Worm (Caenorhabditis elegans) whole organism, L1 larva: ENCODE results near the gene ZC155.4.
A peak's percentile ranks its signal among the peaks of the same experiment; 100 is the strongest.

Experiments used
- C16A3.4 ChIP-seq: fragments of 150-350 bp; optimal IDR thresholded peaks from 2 replicates; lab custom pipeline; 2014; ENCODE audit warnings: missing biosample characterization, missing genetic modification characterization
- C34B4.2 ChIP-seq: sonication (generic microtip); optimal IDR thresholded peaks from 2 replicates; lab custom pipeline; 2017; ENCODE audit warnings: mild to moderate bottlenecking, missing genetic modification characterization, missing compliant biosample characterization
- F16B12.6 ChIP-seq: fragments of 150-350 bp; optimal IDR thresholded peaks from 2 replicates; lab custom pipeline; 2014; ENCODE audit warnings: missing biosample characterization, missing genetic modification characterization
- Y116A8C.19 ChIP-seq: sonication (generic microtip); optimal IDR thresholded peaks from 2 replicates; lab custom pipeline; 2016; ENCODE audit warnings: missing compliant biosample characterization, missing genetic modification characterization, borderline replicate concordance
- aly-2 ChIP-seq: fragments of 150-350 bp; optimal IDR thresholded peaks from 2 replicates; lab custom pipeline; 2014; ENCODE audit warnings: missing biosample characterization, missing genetic modification characterization
- ama-1 ChIP-seq: fragments of 150-350 bp; optimal IDR thresholded peaks from 2 replicates; lab custom pipeline; 2014
- blmp-1 ChIP-seq: fragments of 150-350 bp; optimal IDR thresholded peaks from 2 replicates; lab custom pipeline; 2014; ENCODE audit warnings: missing biosample characterization, missing genetic modification characterization
- ceh-8 ChIP-seq: fragments of 200-800 bp; sonication (Bioruptor generic); optimal IDR thresholded peaks from 2 replicates; lab custom pipeline; 2018; ENCODE audit warnings: mild to moderate bottlenecking, missing genetic modification characterization, moderate library complexity, missing compliant biosample characterization
- ceh-88 ChIP-seq: fragments of 200-800 bp; sonication (Bioruptor generic); IDR thresholded peaks from 2 replicates; pipeline ENCODE4 v1.3.6; 2022; ENCODE audit warnings: missing genetic modification characterization, missing compliant biosample characterization
- ceh-90 ChIP-seq: sonication (generic microtip); optimal IDR thresholded peaks from 2 replicates; lab custom pipeline; 2016; ENCODE audit warnings: missing genetic modification characterization, missing compliant biosample characterization
- dpl-1 ChIP-seq, 3 experiments: fragments of 150-350 bp in 2 of 3; sonication (generic microtip) in 1 of 3; optimal IDR thresholded peaks; 2 replicates each; lab custom pipeline; 2014 to 2017; ENCODE audit warnings: missing biosample characterization in 3 of 3, missing genetic modification characterization in 3 of 3, missing genetic modification reagents in 3 of 3
- efl-3 ChIP-seq: fragments of 200-800 bp; sonication (Bioruptor generic); optimal IDR thresholded peaks from 2 replicates; lab custom pipeline; 2018; ENCODE audit warnings: mild to moderate bottlenecking, missing genetic modification characterization, missing compliant biosample characterization
- egl-27 ChIP-seq, 2 experiments: fragments of 150-350 bp in 1 of 2; sonication (generic microtip); optimal IDR thresholded peaks; 3 replicates each; lab custom pipeline; 2017 to 2018; ENCODE audit warnings: missing biosample characterization in 2 of 2, missing genetic modification characterization in 2 of 2, missing genetic modification reagents in 2 of 2
- elt-2 ChIP-seq: sonication (generic microtip); optimal IDR thresholded peaks from 2 replicates; lab custom pipeline; 2016; ENCODE audit warnings: missing genetic modification characterization, mild to moderate bottlenecking, inconsistent platforms, missing compliant biosample characterization, missing genetic modification reagents
- fkh-10 ChIP-seq: sonication (generic microtip); optimal IDR thresholded peaks from 2 replicates; lab custom pipeline; 2017; ENCODE audit warnings: missing biosample characterization, missing genetic modification reagents, missing genetic modification characterization
- fkh-8 ChIP-seq: sonication (generic microtip); optimal IDR thresholded peaks from 2 replicates; lab custom pipeline; 2016; ENCODE audit warnings: mild to moderate bottlenecking, missing genetic modification characterization, missing compliant biosample characterization
- hlh-17 ChIP-seq: fragments of 200-800 bp; sonication (Bioruptor generic); optimal IDR thresholded peaks from 2 replicates; lab custom pipeline; 2018; ENCODE audit warnings: missing genetic modification characterization, mild to moderate bottlenecking, missing compliant biosample characterization, moderate library complexity, borderline replicate concordance
- hlh-4 ChIP-seq: sonication (generic microtip); optimal IDR thresholded peaks from 2 replicates; lab custom pipeline; 2016; ENCODE audit warnings: mild to moderate bottlenecking, missing genetic modification characterization, missing compliant biosample characterization
- irx-1 ChIP-seq: sonication (generic microtip); optimal IDR thresholded peaks from 2 replicates; lab custom pipeline; 2016; ENCODE audit warnings: missing genetic modification characterization, missing compliant biosample characterization
- isw-1 ChIP-seq: fragments of 200-800 bp; sonication (Bioruptor generic); IDR thresholded peaks from 2 replicates; pipeline ENCODE4 v1.3.6; 2022; ENCODE audit warnings: missing genetic modification characterization, missing compliant biosample characterization
- lin-14 ChIP-seq: fragments of 200-800 bp; sonication (Bioruptor generic); optimal IDR thresholded peaks from 2 replicates; lab custom pipeline; 2018; ENCODE audit warnings: mild to moderate bottlenecking, missing genetic modification characterization, moderate library complexity, missing compliant biosample characterization
- lin-15B ChIP-seq: fragments of 150-350 bp; sonication (generic microtip); optimal IDR thresholded peaks from 3 replicates; lab custom pipeline; 2014; ENCODE audit warnings: missing biosample characterization, missing genetic modification characterization
- lin-35 ChIP-seq, 2 experiments: fragments of 150-350 bp; optimal IDR thresholded peaks; 2 replicates each; lab custom pipeline; 2014; ENCODE audit warnings: missing biosample characterization in 2 of 2, missing genetic modification characterization in 2 of 2, missing genetic modification reagents in 2 of 2
- lin-39 ChIP-seq: fragments of 150-350 bp; optimal IDR thresholded peaks from 2 replicates; lab custom pipeline; 2014; ENCODE audit warnings: missing biosample characterization, missing genetic modification reagents, missing genetic modification characterization
- lir-3 ChIP-seq: sonication (generic microtip); optimal IDR thresholded peaks from 2 replicates; lab custom pipeline; 2016; ENCODE audit warnings: mild to moderate bottlenecking, missing genetic modification characterization, moderate library complexity, missing compliant biosample characterization; ENCODE audit not compliant: poor library complexity
- lsy-2 ChIP-seq, 2 experiments: fragments of 150-350 bp; optimal IDR thresholded peaks; 2 replicates each; lab custom pipeline; 2014; ENCODE audit warnings: missing biosample characterization in 2 of 2, missing genetic modification characterization in 2 of 2
- mab-9 ChIP-seq: fragments of 200-800 bp; sonication (Bioruptor generic); IDR thresholded peaks from 2 replicates; pipeline ENCODE4 v1.3.6; 2022; ENCODE audit warnings: missing genetic modification reagents, missing genetic modification characterization, missing compliant biosample characterization
- mdl-1 ChIP-seq, 2 experiments: fragments of 150-350 bp; optimal IDR thresholded peaks; 2 replicates each; lab custom pipeline; 2014 to 2017; ENCODE audit warnings: missing biosample characterization in 2 of 2, missing genetic modification characterization in 2 of 2, inconsistent platforms in 1 of 2
- nhr-11 ChIP-seq: fragments of 150-350 bp; optimal IDR thresholded peaks from 2 replicates; lab custom pipeline; 2014; ENCODE audit warnings: missing biosample characterization, missing genetic modification characterization
- nhr-12 ChIP-seq: sonication (generic microtip); optimal IDR thresholded peaks from 2 replicates; lab custom pipeline; 2017; ENCODE audit warnings: missing biosample characterization, missing genetic modification characterization
- nhr-237 ChIP-seq: fragments of 150-350 bp; optimal IDR thresholded peaks from 2 replicates; lab custom pipeline; 2014; ENCODE audit warnings: missing biosample characterization, missing genetic modification characterization
- nhr-47 ChIP-seq: sonication (generic microtip); optimal IDR thresholded peaks from 2 replicates; lab custom pipeline; 2016; ENCODE audit warnings: mild to moderate bottlenecking, missing genetic modification characterization, moderate library complexity, missing compliant biosample characterization
- nhr-71 ChIP-seq: sonication (generic microtip); optimal IDR thresholded peaks from 2 replicates; lab custom pipeline; 2016; ENCODE audit warnings: mild to moderate bottlenecking, missing genetic modification characterization, moderate library complexity, missing compliant biosample characterization
- nhr-84 ChIP-seq: sonication (generic microtip); optimal IDR thresholded peaks from 2 replicates; lab custom pipeline; 2017; ENCODE audit warnings: missing biosample characterization, missing genetic modification characterization
- nhr-90 ChIP-seq: sonication (generic microtip); optimal IDR thresholded peaks from 2 replicates; lab custom pipeline; 2016; ENCODE audit warnings: mild to moderate bottlenecking, missing genetic modification characterization, missing compliant biosample characterization; ENCODE audit not compliant: poor library complexity
- pag-3 ChIP-seq: sonication (generic microtip); optimal IDR thresholded peaks from 2 replicates; lab custom pipeline; 2017; ENCODE audit warnings: missing genetic modification characterization, mild to moderate bottlenecking, missing compliant biosample characterization, antibody characterized with exemption, borderline replicate concordance; ENCODE audit not compliant: insufficient read depth
- pax-3 ChIP-seq: fragments of 200-800 bp; sonication (Bioruptor generic); optimal IDR thresholded peaks from 2 replicates; lab custom pipeline; 2018; ENCODE audit warnings: mild to moderate bottlenecking, missing genetic modification characterization, moderate library complexity, missing compliant biosample characterization
- pqm-1 ChIP-seq: sonication (generic microtip); optimal IDR thresholded peaks from 3 replicates; lab custom pipeline; 2017; ENCODE audit warnings: missing biosample characterization, missing genetic modification characterization
- skn-1 ChIP-seq: fragments of 150-350 bp; optimal IDR thresholded peaks from 2 replicates; lab custom pipeline; 2014; ENCODE audit warnings: missing biosample characterization, missing genetic modification characterization
- snpc-4 ChIP-seq: fragments of 150-350 bp; optimal IDR thresholded peaks from 2 replicates; lab custom pipeline; 2014; ENCODE audit warnings: missing biosample characterization, missing genetic modification characterization
- sox-4 ChIP-seq: sonication (generic microtip); optimal IDR thresholded peaks from 2 replicates; lab custom pipeline; 2016; ENCODE audit warnings: missing genetic modification characterization, missing compliant biosample characterization
- sup-37 ChIP-seq: fragments of 200-800 bp; sonication (Bioruptor generic); optimal IDR thresholded peaks from 2 replicates; lab custom pipeline; 2018; ENCODE audit warnings: mild to moderate bottlenecking, missing genetic modification characterization, missing compliant biosample characterization
- swsn-7 ChIP-seq: sonication (generic microtip); optimal IDR thresholded peaks from 2 replicates; lab custom pipeline; 2016; ENCODE audit warnings: missing genetic modification characterization, missing compliant biosample characterization
- unc-30 ChIP-seq: sonication (generic microtip); optimal IDR thresholded peaks from 2 replicates; lab custom pipeline; 2017; ENCODE audit warnings: missing biosample characterization, missing genetic modification characterization
- unc-62 ChIP-seq: fragments of 150-350 bp; optimal IDR thresholded peaks from 2 replicates; lab custom pipeline; 2014; ENCODE audit warnings: missing biosample characterization, missing genetic modification reagents, missing genetic modification characterization
- unc-98 ChIP-seq: fragments of 200-800 bp; sonication (Bioruptor generic); IDR thresholded peaks from 2 replicates; pipeline ENCODE4 v1.3.6; 2022; ENCODE audit warnings: missing genetic modification characterization, missing compliant biosample characterization
- vab-15 ChIP-seq: sonication (generic microtip); optimal IDR thresholded peaks from 2 replicates; lab custom pipeline; 2017; ENCODE audit warnings: missing genotype, mild to moderate bottlenecking, missing genetic modification characterization, missing compliant biosample characterization
- xbp-1 ChIP-seq: sonication (generic microtip); optimal IDR thresholded peaks from 2 replicates; lab custom pipeline; 2016; ENCODE audit warnings: missing genetic modification characterization, missing compliant biosample characterization
- zag-1 ChIP-seq: fragments of 150-350 bp; optimal IDR thresholded peaks from 2 replicates; lab custom pipeline; 2014; ENCODE audit warnings: missing biosample characterization, missing genetic modification characterization
- ztf-11 ChIP-seq, 2 experiments: sonication (generic microtip); optimal IDR thresholded peaks; 2 replicates each; lab custom pipeline; 2016 to 2017; ENCODE audit warnings: missing genetic modification characterization in 2 of 2, missing biosample characterization in 1 of 2, missing compliant biosample characterization in 1 of 2
- ztf-4 ChIP-seq: fragments of 150-350 bp; optimal IDR thresholded peaks from 2 replicates; lab custom pipeline; 2014; ENCODE audit warnings: missing biosample characterization, missing genetic modification characterization

Gene ZC155.4

ce11 chrIII:5202641-5203040 lies 12.6 kb downstream of the ZC155.4 start (continued):
- TF ChIP-seq xbp-1 (no peak), efl-3 (GFP tag; lab: Kevin White, UChicago) (no peak), dpl-1 (GFP tag; optimal IDR thresholded peaks at IDR 0.05; lab: Kevin White, UChicago) (peak in 2 of 3 experiments; percentile 10 to 34), aly-2 (tag; lab: Kevin White, UChicago) (no peak), egl-27 (tag; optimal IDR thresholded peaks at IDR 0.05; lab: Kevin White, UChicago) (no peak), lsy-2 (tag; optimal IDR thresholded peaks at IDR 0.05; lab: Kevin White, UChicago) (peak; percentile 49 to 74), skn-1 (tag; lab: Kevin White, UChicago) (no peak), ceh-8 (no peak), lin-39 (tag; lab: Kevin White, UChicago) (no peak), ztf-4 (tag; lab: Kevin White, UChicago) (no peak), snpc-4 (tag; lab: Kevin White, UChicago) (no peak), vab-15 (tag; lab: Kevin White, UChicago) (no peak), ceh-90 (tag; lab: Kevin White, UChicago) (no peak), isw-1 (no peak), C34B4.2 (tag; lab: Kevin White, UChicago) (no peak), nhr-71 (tag; lab: Kevin White, UChicago) (peak; percentile 80), C16A3.4 (tag; lab: Kevin White, UChicago) (peak; percentile 43), lin-35 (GFP tag; optimal IDR thresholded peaks at IDR 0.05; lab: Kevin White, UChicago) (peak; percentile 45 to 71), mdl-1 (tag; optimal IDR thresholded peaks at IDR 0.05; lab: Kevin White, UChicago) (peak in 1 of 2 experiments; percentile 3), pax-3 (no peak), swsn-7 (tag; lab: Kevin White, UChicago) (peak; percentile 39), lir-3 (tag; lab: Kevin White, UChicago) (peak; percentile 40), fkh-10 (GFP tag; lab: Kevin White, UChicago) (no peak), ama-1 (lab: Kevin White, UChicago) (no peak), irx-1 (tag; lab: Kevin White, UChicago) (no peak), unc-30 (tag; lab: Kevin White, UChicago) (no peak), elt-2 (tag; lab: Kevin White, UChicago) (peak; percentile 71), pqm-1 (no peak), sup-37 (GFP tag; lab: Kevin White, UChicago) (no peak), hlh-17 (GFP tag; lab: Kevin White, UChicago) (no peak), nhr-47 (tag; lab: Kevin White, UChicago) (peak; percentile 46), nhr-90 (peak; percentile 67), F16B12.6 (tag; lab: Kevin White, UChicago) (no peak), unc-62 (GFP tag; lab: Kevin White, UChicago) (no peak), ztf-11 (tag; optimal IDR thresholded peaks at IDR 0.05; lab: Kevin White, UChicago) (no peak), pag-3 (no peak), nhr-12 (tag; lab: Kevin White, UChicago) (no peak), zag-1 (tag; lab: Kevin White, UChicago) (no peak), nhr-11 (tag; lab: Kevin White, UChicago) (peak; percentile 18), mab-9 (GFP tag; lab: Robert Waterston, UW) (no peak), sox-4 (tag; lab: Kevin White, UChicago) (no peak), Y116A8C.19 (tag; lab: Kevin White, UChicago) (no peak), unc-98 (GFP tag; lab: Robert Waterston, UW) (no peak), fkh-8 (tag; lab: Kevin White, UChicago) (peak; percentile 8), lin-15B (tag; lab: Kevin White, UChicago) (no peak), nhr-237 (tag; lab: Kevin White, UChicago) (no peak), hlh-4 (tag; lab: Kevin White, UChicago) (no peak), lin-14 (GFP tag; lab: Kevin White, UChicago) (peak; percentile 88), blmp-1 (tag; lab: Kevin White, UChicago) (peak; percentile 40), ceh-88 (GFP tag; lab: Robert Waterston, UW) (no peak), nhr-84 (no peak)
